Worm (Caenorhabditis elegans) whole organism, L4/young adult: ENCODE results near the gene Y113G7A.22.

Experiments
- W03F9.2 ChIP-seq: fragments of 150-350 bp; optimal IDR thresholded peaks from 2 replicates; lab custom pipeline; 2014; ENCODE audit warnings: missing biosample characterization, missing genetic modification characterization
- dao-5 ChIP-seq: sonication (generic microtip); optimal IDR thresholded peaks from 2 replicates; lab custom pipeline; 2016; ENCODE audit warnings: missing genotype, missing genetic modification characterization, moderate library complexity, missing compliant biosample characterization

- TF ChIP-seq W03F9.2 (tag; lab: Kevin White, UChicago), result no peak
- no peak for TF ChIP-seq dao-5 (tag; lab: Kevin White, UChicago)
Measured at ce11 chrV:20138407-20139044, 3.4 kb upstream of the Y113G7A.22 start, which contains the start of gene Y113G7A.14.
